Fruit fly (Drosophila melanogaster) whole organism, larva: ENCODE results near the gene CG14007.

Experiments used
- noc ChIP-seq: fragments of 200-800 bp; sonication (Bioruptor generic); optimal IDR thresholded peaks from 3 replicates; lab custom pipeline; 2019; ENCODE audit warnings: missing biosample characterization, mild to moderate bottlenecking, missing genetic modification characterization, moderate library complexity

CG14007 gene

DNA sequence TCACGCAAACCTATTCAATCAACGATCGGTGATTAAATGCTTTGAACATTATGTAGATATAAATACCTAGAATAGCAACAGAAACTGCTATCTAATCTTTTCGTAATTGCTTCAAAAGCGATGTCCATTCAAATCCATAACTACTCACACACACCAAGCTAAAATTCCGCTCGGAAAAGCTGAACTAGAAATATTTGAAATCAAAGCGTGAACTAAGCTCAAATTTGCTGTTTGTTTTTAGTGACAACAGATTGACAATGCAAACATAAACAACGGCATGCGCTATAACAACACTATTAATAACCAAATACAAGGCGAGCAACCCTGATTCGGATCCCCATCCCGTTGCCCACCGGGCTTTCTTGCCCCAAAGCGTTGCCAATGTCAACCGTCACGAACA is 10.4 kb downstream of the CG14007 start, which contains the start of gene CG7236:
Gene CG7236, plus strand, starts transcription at position 301 of the 400 bp plus-strand sequence.
- no peak for TF ChIP-seq noc (tag; lab: Kevin White, UChicago)

dm6 chr2L:5678282-5678681 is 38.2 kb downstream of the CG14007 start, which contains the start of gene CG12511:
Gene CG12511, plus strand, starts transcription at chr2L:5678582.
- no peak for TF ChIP-seq noc (tag; lab: Kevin White, UChicago)
